Worm (Caenorhabditis elegans) whole organism, young adult: ENCODE measurements around the gene srz-67.

Source experiments
- B0035.1 ChIP-seq: sonication (generic microtip); optimal IDR thresholded peaks from 2 replicates; lab custom pipeline; 2016; ENCODE audit warnings: missing genetic modification characterization, mild to moderate bottlenecking, missing compliant biosample characterization, missing genotype, missing genetic modification reagents
- B0336.3 ChIP-seq: fragments of 200-800 bp; sonication (Bioruptor generic); IDR thresholded peaks from 2 replicates; pipeline ENCODE4 v1.3.6; 2022; ENCODE audit warnings: missing genetic modification characterization, missing compliant biosample characterization
- C06A6.2 ChIP-seq: fragments of 200-800 bp; sonication (Bioruptor generic); conservative IDR thresholded peaks from 2 replicates; pipeline ENCODE4 v1.3.6; 2022; ENCODE audit warnings: missing genetic modification characterization, missing compliant biosample characterization
- D2030.7 ChIP-seq: fragments of 200-800 bp; sonication (Bioruptor generic); IDR thresholded peaks from 2 replicates; pipeline ENCODE4 v1.3.6; 2022; ENCODE audit warnings: missing genetic modification reagents, missing genetic modification characterization, missing compliant biosample characterization
- F55B11.4 ChIP-seq: sonication (generic microtip); optimal IDR thresholded peaks from 2 replicates; lab custom pipeline; 2016; ENCODE audit warnings: missing compliant biosample characterization, missing genetic modification characterization, borderline replicate concordance; ENCODE audit not compliant: insufficient read depth
- Y53G8AR.9 ChIP-seq: fragments of 200-800 bp; sonication (Bioruptor generic); conservative IDR thresholded peaks from 2 replicates; pipeline ENCODE4 v1.3.6; 2022; ENCODE audit warnings: missing genetic modification reagents, missing genetic modification characterization, missing compliant biosample characterization
- ama-1 ChIP-seq, 3 experiments: fragments of 150-350 bp in 1 of 3; sonication (generic microtip) in 2 of 3; optimal IDR thresholded peaks; 2 replicates each; lab custom pipeline; 2014 to 2018; ENCODE audit warnings: missing biosample characterization in 2 of 3, missing genetic modification characterization in 2 of 3, missing genetic modification reagents in 2 of 3
- atf-7 ChIP-seq: sonication (generic microtip); optimal IDR thresholded peaks from 2 replicates; lab custom pipeline; 2017; ENCODE audit warnings: mild to moderate bottlenecking, missing genetic modification characterization, missing compliant biosample characterization
- attf-3 ChIP-seq: fragments of 200-800 bp; sonication (Bioruptor generic); conservative IDR thresholded peaks from 2 replicates; pipeline ENCODE4 v1.3.6; 2022; ENCODE audit warnings: missing genetic modification reagents, missing genetic modification characterization, missing compliant biosample characterization
- attf-5 ChIP-seq: fragments of 200-800 bp; sonication (Bioruptor generic); optimal IDR thresholded peaks from 2 replicates; lab custom pipeline; 2018; ENCODE audit warnings: mild to moderate bottlenecking, missing genetic modification characterization, missing compliant biosample characterization
- cebp-1 ChIP-seq, 2 experiments: fragments of 200-800 bp in 1 of 2; sonication (Bioruptor generic) in 1 of 2; sonication (generic microtip) in 1 of 2; IDR thresholded peaks in 1 of 2; optimal IDR thresholded peaks in 1 of 2; 2 replicates each; pipeline versions ENCODE4 v1.3.6 to Lab custom; 2017 to 2022; ENCODE audit warnings: missing compliant biosample characterization in 2 of 2, missing genetic modification characterization in 2 of 2, mild to moderate bottlenecking in 1 of 2, missing genetic modification reagents in 1 of 2, moderate library complexity in 1 of 2
- ceh-27 ChIP-seq: fragments of 200-800 bp; sonication (Bioruptor generic); optimal IDR thresholded peaks from 2 replicates; lab custom pipeline; 2018; ENCODE audit warnings: mild to moderate bottlenecking, missing genetic modification characterization, moderate library complexity, missing compliant biosample characterization
- dox-1 ChIP-seq: fragments of 200-800 bp; sonication (Bioruptor generic); IDR thresholded peaks from 2 replicates; pipeline ENCODE4 v1.3.6; 2022; ENCODE audit warnings: missing genetic modification reagents, missing genetic modification characterization, missing compliant biosample characterization
- ekl-4 ChIP-seq: fragments of 200-800 bp; sonication (Bioruptor generic); IDR thresholded peaks from 2 replicates; pipeline ENCODE4 v1.3.6; 2022; ENCODE audit warnings: missing genetic modification reagents, missing genetic modification characterization, missing compliant biosample characterization
- ets-4 ChIP-seq: fragments of 200-800 bp; sonication (Bioruptor generic); optimal IDR thresholded peaks from 2 replicates; lab custom pipeline; 2018; ENCODE audit warnings: mild to moderate bottlenecking, missing genetic modification characterization, missing compliant biosample characterization
- him-1 ChIP-seq: sonication (generic microtip); optimal IDR thresholded peaks from 2 replicates; lab custom pipeline; 2016; ENCODE audit warnings: missing genotype, missing genetic modification reagents, missing genetic modification characterization, missing compliant biosample characterization
- hlh-12 ChIP-seq: sonication (generic microtip); optimal IDR thresholded peaks from 2 replicates; lab custom pipeline; 2016; ENCODE audit warnings: missing genetic modification characterization, missing compliant biosample characterization
- hsf-1 ChIP-seq: fragments of 200-800 bp; sonication (Bioruptor generic); IDR thresholded peaks from 2 replicates; pipeline ENCODE4 v1.3.6; 2022; ENCODE audit warnings: missing genetic modification reagents, missing genetic modification characterization, missing compliant biosample characterization
- lsy-27 ChIP-seq: sonication (generic microtip); optimal IDR thresholded peaks from 2 replicates; lab custom pipeline; 2017; ENCODE audit warnings: missing genetic modification characterization, mild to moderate bottlenecking, missing compliant biosample characterization, antibody characterized with exemption, missing genotype, borderline replicate concordance; ENCODE audit not compliant: insufficient read depth
- madf-10 ChIP-seq: sonication (generic microtip); optimal IDR thresholded peaks from 2 replicates; lab custom pipeline; 2016; ENCODE audit warnings: mild to moderate bottlenecking, missing genetic modification characterization, missing compliant biosample characterization
- mes-4 ChIP-seq: sonication (generic microtip); optimal IDR thresholded peaks from 2 replicates; lab custom pipeline; 2016; ENCODE audit warnings: missing genotype, missing genetic modification characterization, missing compliant biosample characterization
- nfya-1 ChIP-seq: sonication (generic microtip); optimal IDR thresholded peaks from 2 replicates; lab custom pipeline; 2017; ENCODE audit warnings: antibody characterized with exemption, missing compliant biosample characterization, missing genetic modification characterization, borderline replicate concordance; ENCODE audit not compliant: insufficient read depth
- nhr-80 ChIP-seq: sonication (generic microtip); optimal IDR thresholded peaks from 2 replicates; lab custom pipeline; 2016; ENCODE audit warnings: missing genetic modification characterization, missing compliant biosample characterization
- nhr-90 ChIP-seq: sonication (generic microtip); optimal IDR thresholded peaks from 2 replicates; lab custom pipeline; 2016; ENCODE audit warnings: missing genotype, mild to moderate bottlenecking, missing genetic modification characterization, missing compliant biosample characterization
- pbrm-1 ChIP-seq: fragments of 200-800 bp; sonication (Bioruptor generic); IDR thresholded peaks from 2 replicates; pipeline ENCODE4 v1.3.6; 2022; ENCODE audit warnings: missing genetic modification reagents, missing genetic modification characterization, missing compliant biosample characterization
- repo-1 ChIP-seq: sonication (generic microtip); optimal IDR thresholded peaks from 2 replicates; lab custom pipeline; 2017; ENCODE audit warnings: mild to moderate bottlenecking, missing genetic modification characterization, missing compliant biosample characterization
- sea-2 ChIP-seq: fragments of 200-800 bp; sonication (Bioruptor generic); IDR thresholded peaks from 2 replicates; pipeline ENCODE4 v1.3.6; 2022; ENCODE audit warnings: missing genetic modification characterization, missing compliant biosample characterization
- snpc-3.4 ChIP-seq: sonication (generic microtip); optimal IDR thresholded peaks from 2 replicates; lab custom pipeline; 2017; ENCODE audit warnings: missing genetic modification characterization, mild to moderate bottlenecking, missing compliant biosample characterization, antibody characterized with exemption, moderate library complexity, missing genotype, missing genetic modification reagents
- tbp1 ChIP-seq: fragments of 200-800 bp; sonication (Bioruptor generic); optimal IDR thresholded peaks from 2 replicates; lab custom pipeline; 2018; ENCODE audit warnings: mild to moderate bottlenecking, missing genetic modification characterization, missing compliant biosample characterization
- tlf-1 ChIP-seq: fragments of 200-800 bp; sonication (Bioruptor generic); optimal IDR thresholded peaks from 2 replicates; lab custom pipeline; 2018; ENCODE audit warnings: mild to moderate bottlenecking, missing genetic modification characterization, missing compliant biosample characterization
- unc-62 ChIP-seq: fragments of 150-350 bp; optimal IDR thresholded peaks from 2 replicates; lab custom pipeline; 2014; ENCODE audit warnings: missing biosample characterization, missing genetic modification reagents, missing genetic modification characterization
- zfh-2 ChIP-seq: fragments of 200-800 bp; sonication (Bioruptor generic); conservative IDR thresholded peaks from 2 replicates; pipeline ENCODE4 v1.3.6; 2022; ENCODE audit warnings: missing genetic modification reagents, missing genetic modification characterization, missing compliant biosample characterization
- ztf-22 ChIP-seq: fragments of 200-800 bp; sonication (Bioruptor generic); optimal IDR thresholded peaks from 2 replicates; lab custom pipeline; 2018; ENCODE audit warnings: mild to moderate bottlenecking, missing genetic modification characterization, moderate library complexity, missing compliant biosample characterization
- ztf-26 ChIP-seq: sonication (generic microtip); optimal IDR thresholded peaks from 2 replicates; lab custom pipeline; 2017; ENCODE audit warnings: missing genetic modification characterization, missing compliant biosample characterization

Gene srz-67

DNA sequence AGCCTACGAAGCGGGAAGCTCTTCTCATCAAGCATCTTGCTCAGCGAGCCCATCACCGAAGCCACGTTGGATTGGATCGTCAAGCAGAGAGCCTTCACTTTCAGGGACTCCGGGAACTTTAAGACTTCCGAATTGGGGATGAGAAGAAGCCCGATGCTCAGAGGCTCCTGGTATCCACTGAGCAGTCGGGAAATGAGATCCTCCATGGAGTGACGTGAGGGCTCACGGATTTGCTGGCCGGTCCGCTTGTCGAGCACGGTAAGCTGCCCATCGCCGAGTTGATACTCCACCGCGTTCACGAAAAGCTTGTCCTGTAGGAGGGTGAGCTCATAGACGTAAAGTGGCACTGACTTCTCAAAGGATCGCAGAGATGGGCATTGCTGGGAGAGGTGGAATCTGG, 10.6 kb upstream of the srz-67 start:
- TF ChIP-seq lsy-27 (no peak), zfh-2 (GFP tag; lab: Robert Waterston, UW) (peak; percentile 51; the same call in 1 of the 2 replicates)

DNA sequence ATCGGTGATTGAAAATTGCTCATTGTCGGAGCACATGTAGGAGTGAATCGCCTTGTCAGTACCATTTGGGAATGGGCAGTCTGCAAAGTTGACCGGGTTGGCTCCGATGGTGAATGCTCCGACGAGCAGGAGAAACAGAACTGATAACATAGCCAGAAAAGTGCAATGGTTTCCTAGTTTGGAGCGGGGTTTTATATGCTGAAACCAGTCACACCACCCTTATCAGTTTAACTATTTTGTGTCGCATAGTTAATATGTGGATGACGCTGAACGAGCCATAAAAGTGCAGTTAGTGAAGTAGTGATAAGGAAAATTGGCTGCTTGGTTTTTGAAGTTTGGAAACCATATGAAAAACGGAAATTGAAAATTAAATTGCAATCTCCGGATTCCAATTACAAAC, 8.9 kb upstream of the srz-67 start, which contains the start of gene C17F4.7:
Gene C17F4.7, minus strand, starts transcription at position 180 of the 400 bp plus-strand sequence.
- TF ChIP-seq cebp-1 (GFP tag; IDR thresholded peaks at IDR 0.05; lab: Robert Waterston, UW) (no peak), cebp-1 (tag; optimal IDR thresholded peaks at IDR 0.05; lab: Kevin White, UChicago) (peak; percentile 14), mes-4 (tag; lab: Kevin White, UChicago) (no peak), dox-1 (peak; percentile 46), ama-1 (optimal IDR thresholded peaks at IDR 0.05; lab: Kevin White, UChicago) (no peak), ama-1 (GFP tag; optimal IDR thresholded peaks at IDR 0.05; lab: Kevin White, UChicago) (no peak), F55B11.4 (tag; lab: Kevin White, UChicago) (no peak), ztf-22 (GFP tag; lab: Kevin White, UChicago) (peak; percentile 29), pbrm-1 (0 out of 2 replicates have a peak, but pooled peaks have one; percentile 40), attf-5 (GFP tag; lab: Kevin White, UChicago) (peak; percentile 2), ets-4 (GFP tag; lab: Kevin White, UChicago) (peak; percentile 51), ztf-26 (tag; lab: Kevin White, UChicago) (peak; percentile 6), nhr-80 (peak; percentile 94), attf-3 (GFP tag; lab: Robert Waterston, UW) (no peak), snpc-3.4 (tag; lab: Kevin White, UChicago) (no peak), atf-7 (peak; percentile 50), unc-62 (GFP tag; lab: Kevin White, UChicago) (peak; percentile 47), B0035.1 (tag; lab: Kevin White, UChicago) (no peak), tlf-1 (GFP tag; lab: Kevin White, UChicago) (no peak), tbp1 (peak; percentile 21), B0336.3 (GFP tag; lab: Robert Waterston, UW) (0 out of 2 replicates have a peak, but pooled peaks have one; percentile 16), madf-10 (tag; lab: Kevin White, UChicago) (peak; percentile 11), repo-1 (tag; lab: Kevin White, UChicago) (no peak), sea-2 (no peak), him-1 (no peak), hlh-12 (tag; lab: Kevin White, UChicago) (no peak)

DNA sequence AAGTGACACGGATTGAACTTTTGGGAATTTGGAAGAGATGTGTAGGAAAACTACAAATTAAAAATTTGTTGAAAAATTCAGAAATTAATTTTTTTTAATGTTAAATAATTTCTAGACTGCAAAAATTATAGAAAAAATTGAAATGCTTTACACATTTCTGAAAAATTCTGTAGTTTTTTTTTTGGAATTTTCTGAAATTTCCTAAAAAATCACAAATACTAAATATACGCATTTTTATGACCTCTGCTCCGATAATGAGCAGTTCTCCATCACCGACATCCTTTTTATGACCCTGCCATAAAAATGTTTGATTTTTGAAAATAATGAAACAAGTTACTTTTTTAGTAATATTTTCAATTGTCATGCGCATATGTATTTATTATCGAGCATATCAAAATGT, 7.8 kb upstream of the srz-67 start:
- no peak for TF ChIP-seq ama-1 (optimal IDR thresholded peaks at IDR 0.05; lab: Kevin White, UChicago)
- no peak for TF ChIP-seq ama-1 (GFP tag; optimal IDR thresholded peaks at IDR 0.05; lab: Kevin White, UChicago)
- no peak for TF ChIP-seq nfya-1 (tag; lab: Kevin White, UChicago)
- TF ChIP-seq C06A6.2 (GFP tag; lab: Robert Waterston, UW): no peak
- peak; percentile 47; the same call in 1 of the 2 replicates for TF ChIP-seq Y53G8AR.9 (GFP tag; lab: Robert Waterston, UW)
- no peak for TF ChIP-seq atf-7
- peak; percentile 74 for TF ChIP-seq nhr-80
- no peak for TF ChIP-seq ceh-27 (GFP tag; lab: Kevin White, UChicago)
- TF ChIP-seq nhr-90 (tag; lab: Kevin White, UChicago): peak; percentile 43
- TF ChIP-seq ekl-4: no peak
- no peak for TF ChIP-seq D2030.7 (GFP tag; lab: Robert Waterston, UW)
- no peak for TF ChIP-seq hsf-1
